Worm (Caenorhabditis elegans) whole organism, L2 larva: ENCODE measurements around the gene K03B4.4.

ENCODE experiments used
- R02D3.7 ChIP-seq: fragments of 150-350 bp; optimal IDR thresholded peaks from 2 replicates; lab custom pipeline; 2014; ENCODE audit warnings: missing biosample characterization, missing genetic modification characterization
- ama-1 ChIP-seq: fragments of 150-350 bp; optimal IDR thresholded peaks from 2 replicates; lab custom pipeline; 2018; ENCODE audit warnings: inconsistent platforms
- blmp-1 ChIP-seq: sonication (generic microtip); optimal IDR thresholded peaks from 2 replicates; lab custom pipeline; 2017; ENCODE audit warnings: missing genetic modification characterization, mild to moderate bottlenecking, missing compliant biosample characterization, antibody characterized with exemption, moderate library complexity; ENCODE audit not compliant: insufficient read depth
- ceh-16 ChIP-seq: fragments of 150-350 bp; optimal IDR thresholded peaks from 2 replicates; lab custom pipeline; 2014; ENCODE audit warnings: missing biosample characterization, missing genetic modification characterization
- dmd-4 ChIP-seq: sonication (generic microtip); optimal IDR thresholded peaks from 2 replicates; lab custom pipeline; 2017; ENCODE audit warnings: missing biosample characterization, missing genetic modification characterization
- fos-1 ChIP-seq: fragments of 150-350 bp; optimal IDR thresholded peaks from 2 replicates; lab custom pipeline; 2014; ENCODE audit warnings: missing biosample characterization, missing genetic modification characterization
- lin-11 ChIP-seq: fragments of 150-350 bp; sonication (generic microtip); optimal IDR thresholded peaks from 2 replicates; lab custom pipeline; 2014; ENCODE audit warnings: missing biosample characterization, missing genetic modification characterization, inconsistent platforms, mixed read lengths
- lin-13 ChIP-seq: fragments of 150-350 bp; optimal IDR thresholded peaks from 2 replicates; lab custom pipeline; 2014; ENCODE audit warnings: missing biosample characterization, missing genetic modification reagents, missing genetic modification characterization
- lin-39 ChIP-seq: fragments of 150-350 bp; optimal IDR thresholded peaks from 2 replicates; lab custom pipeline; 2014; ENCODE audit warnings: missing biosample characterization, missing genetic modification reagents, missing genetic modification characterization
- nhr-11 ChIP-seq: fragments of 150-350 bp; optimal IDR thresholded peaks from 2 replicates; lab custom pipeline; 2014; ENCODE audit warnings: missing biosample characterization, missing genetic modification characterization
- snpc-4 ChIP-seq: fragments of 150-350 bp; optimal IDR thresholded peaks from 2 replicates; lab custom pipeline; 2014; ENCODE audit warnings: missing biosample characterization, missing genetic modification characterization
- unc-39 ChIP-seq: fragments of 150-350 bp; optimal IDR thresholded peaks from 2 replicates; lab custom pipeline; 2014; ENCODE audit warnings: missing biosample characterization, missing genetic modification characterization
- ztf-1 ChIP-seq: fragments of 200-800 bp; sonication (Bioruptor generic); conservative IDR thresholded peaks from 2 replicates; pipeline ENCODE4 v1.3.6; 2022; ENCODE audit warnings: missing genetic modification characterization, missing compliant biosample characterization
- ztf-11 ChIP-seq: sonication (generic microtip); optimal IDR thresholded peaks from 2 replicates; lab custom pipeline; 2017; ENCODE audit warnings: missing biosample characterization, missing genetic modification characterization

DNA sequence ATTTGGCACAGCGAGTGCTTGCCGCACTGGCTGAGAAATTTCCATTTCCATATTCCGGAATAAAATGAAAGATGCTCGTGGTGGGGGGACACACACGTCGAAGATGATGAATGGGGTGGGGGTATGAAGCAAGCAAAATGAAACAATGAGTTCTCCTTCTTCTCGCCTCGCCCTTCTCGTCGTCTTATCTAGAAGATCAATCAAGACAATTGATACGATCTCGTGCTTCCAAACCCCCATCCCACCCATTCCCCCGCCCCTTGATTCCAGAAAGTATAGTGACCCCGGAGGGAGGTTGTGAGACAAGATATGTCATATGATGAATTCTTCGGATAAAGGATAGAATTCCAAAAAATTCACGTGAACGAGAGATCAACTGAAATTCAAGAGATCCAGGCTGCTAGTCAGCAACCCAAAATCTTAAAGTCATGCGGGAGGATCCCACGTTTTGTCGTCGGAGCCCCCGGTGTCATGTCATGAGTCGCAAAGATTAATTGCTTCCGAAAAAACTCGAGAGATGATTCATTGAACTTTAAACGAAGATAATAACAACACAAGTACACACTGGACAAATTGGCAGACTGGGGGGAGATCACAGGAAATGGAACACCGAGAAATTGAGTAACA lies 12.8 kb downstream of the K03B4.4 start:
- no peak for TF ChIP-seq nhr-11 (tag; lab: Kevin White, UChicago)
- no peak for TF ChIP-seq fos-1 (tag; lab: Kevin White, UChicago)
- no peak for TF ChIP-seq lin-13 (GFP tag; lab: Kevin White, UChicago)
- no peak for TF ChIP-seq ama-1
- TF ChIP-seq unc-39 (tag; lab: Kevin White, UChicago): no peak
- TF ChIP-seq snpc-4 (tag; lab: Kevin White, UChicago): no peak
- no peak for TF ChIP-seq ztf-11
- TF ChIP-seq ceh-16 (tag; lab: Kevin White, UChicago): no peak
- no peak for TF ChIP-seq lin-39
- TF ChIP-seq lin-11 (tag; lab: Kevin White, UChicago): no peak
- no peak for TF ChIP-seq dmd-4 (tag; lab: Kevin White, UChicago)
- no peak for TF ChIP-seq R02D3.7
- TF ChIP-seq ztf-1 (GFP tag; lab: Robert Waterston, UW): no peak
- TF ChIP-seq blmp-1: no peak
